Worm (Caenorhabditis elegans): Measurements from ENCODE around the gene F40G9.17.

DNA sequence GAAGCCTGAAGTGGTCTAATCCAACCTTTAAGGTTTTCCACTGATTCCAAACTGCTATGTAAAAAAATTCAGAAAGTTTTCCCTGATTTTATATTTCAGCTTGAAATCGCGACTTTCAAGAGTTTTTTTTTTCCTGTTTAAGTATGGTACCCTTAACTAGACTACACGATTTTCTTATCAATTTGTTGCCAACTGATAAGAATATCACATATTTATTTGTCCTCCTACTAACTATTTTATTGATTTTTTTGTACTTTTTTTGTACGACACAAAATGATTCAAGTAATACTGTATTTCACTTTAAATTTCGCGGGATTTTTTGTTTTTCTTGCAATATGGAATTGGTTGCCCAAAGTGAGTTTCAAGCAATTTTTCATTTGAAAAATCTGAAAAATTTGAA, 11.2 kb upstream of the F40G9.17 start:
- TF ChIP-seq ama-1 (optimal IDR thresholded peaks at IDR 0.05), result no peak
- no peak for TF ChIP-seq ets-7 (tag; optimal IDR thresholded peaks at IDR 0.05)

All from whole organism, early embryonic.